Worm (Caenorhabditis elegans) whole organism, young adult: ENCODE data around the gene sre-32.

Experiments used
- B0019.2 ChIP-seq: fragments of 200-800 bp; sonication (Bioruptor generic); conservative IDR thresholded peaks from 2 replicates; pipeline ENCODE4 v1.3.6; 2022; ENCODE audit warnings: missing genetic modification reagents, missing genetic modification characterization, missing compliant biosample characterization
- B0035.1 ChIP-seq: sonication (generic microtip); optimal IDR thresholded peaks from 2 replicates; lab custom pipeline; 2016; ENCODE audit warnings: missing genetic modification characterization, mild to moderate bottlenecking, missing compliant biosample characterization, missing genotype, missing genetic modification reagents
- B0261.1 ChIP-seq: sonication (generic microtip); optimal IDR thresholded peaks from 2 replicates; lab custom pipeline; 2016; ENCODE audit warnings: mild to moderate bottlenecking, missing genetic modification characterization, moderate library complexity, missing compliant biosample characterization
- B0336.3 ChIP-seq: fragments of 200-800 bp; sonication (Bioruptor generic); IDR thresholded peaks from 2 replicates; pipeline ENCODE4 v1.3.6; 2022; ENCODE audit warnings: missing genetic modification characterization, missing compliant biosample characterization
- C06A6.2 ChIP-seq: fragments of 200-800 bp; sonication (Bioruptor generic); conservative IDR thresholded peaks from 2 replicates; pipeline ENCODE4 v1.3.6; 2022; ENCODE audit warnings: missing genetic modification characterization, missing compliant biosample characterization
- D2030.7 ChIP-seq: fragments of 200-800 bp; sonication (Bioruptor generic); IDR thresholded peaks from 2 replicates; pipeline ENCODE4 v1.3.6; 2022; ENCODE audit warnings: missing genetic modification reagents, missing genetic modification characterization, missing compliant biosample characterization
- F10E7.11 ChIP-seq: sonication (generic microtip); optimal IDR thresholded peaks from 2 replicates; lab custom pipeline; 2017; ENCODE audit warnings: mild to moderate bottlenecking, missing genetic modification characterization, moderate library complexity, missing compliant biosample characterization
- K11D2.4 ChIP-seq: fragments of 200-800 bp; sonication (Bioruptor generic); IDR thresholded peaks from 2 replicates; pipeline ENCODE4 v1.3.6; 2022; ENCODE audit warnings: missing genetic modification reagents, missing genetic modification characterization, missing compliant biosample characterization
- K12H6.12 ChIP-seq: fragments of 200-800 bp; sonication (Bioruptor generic); optimal IDR thresholded peaks from 2 replicates; lab custom pipeline; 2018; ENCODE audit warnings: mild to moderate bottlenecking, missing genetic modification characterization, missing compliant biosample characterization
- T07F8.4 ChIP-seq: sonication (generic microtip); optimal IDR thresholded peaks from 2 replicates; lab custom pipeline; 2016; ENCODE audit warnings: mild to moderate bottlenecking, missing genetic modification characterization, moderate library complexity, missing compliant biosample characterization
- Y53F4B.3 ChIP-seq: fragments of 200-800 bp; sonication (Bioruptor generic); IDR thresholded peaks from 2 replicates; pipeline ENCODE4 v1.3.6; 2022; ENCODE audit warnings: missing genetic modification reagents, missing genetic modification characterization, missing compliant biosample characterization
- Y67H2A.10 ChIP-seq: fragments of 200-800 bp; sonication (Bioruptor generic); conservative IDR thresholded peaks from 2 replicates; pipeline ENCODE4 v1.3.6; 2022; ENCODE audit warnings: missing genetic modification reagents, missing genetic modification characterization, missing compliant biosample characterization
- Y79H2A.3 ChIP-seq: fragments of 200-800 bp; sonication (Bioruptor generic); conservative IDR thresholded peaks from 2 replicates; pipeline ENCODE4 v1.3.6; 2022; ENCODE audit warnings: missing genetic modification reagents, missing genetic modification characterization, missing compliant biosample characterization
- Y95B8A.8 ChIP-seq: fragments of 200-800 bp; sonication (Bioruptor generic); IDR thresholded peaks from 2 replicates; pipeline ENCODE4 v1.3.6; 2022; ENCODE audit warnings: missing genetic modification reagents, missing genetic modification characterization, missing compliant biosample characterization
- atf-7 ChIP-seq: sonication (generic microtip); optimal IDR thresholded peaks from 2 replicates; lab custom pipeline; 2017; ENCODE audit warnings: mild to moderate bottlenecking, missing genetic modification characterization, missing compliant biosample characterization
- attf-3 ChIP-seq: fragments of 200-800 bp; sonication (Bioruptor generic); conservative IDR thresholded peaks from 2 replicates; pipeline ENCODE4 v1.3.6; 2022; ENCODE audit warnings: missing genetic modification reagents, missing genetic modification characterization, missing compliant biosample characterization
- bed-2 ChIP-seq: fragments of 200-800 bp; sonication (Bioruptor generic); IDR thresholded peaks from 2 replicates; pipeline ENCODE4 v1.3.6; 2022; ENCODE audit warnings: missing genetic modification reagents, missing genetic modification characterization, missing compliant biosample characterization
- cebp-2 ChIP-seq: fragments of 200-800 bp; sonication (Bioruptor generic); IDR thresholded peaks from 2 replicates; pipeline ENCODE4 v1.3.6; 2022; ENCODE audit warnings: missing genetic modification characterization, missing compliant biosample characterization
- ceh-27 ChIP-seq: fragments of 200-800 bp; sonication (Bioruptor generic); optimal IDR thresholded peaks from 2 replicates; lab custom pipeline; 2018; ENCODE audit warnings: mild to moderate bottlenecking, missing genetic modification characterization, moderate library complexity, missing compliant biosample characterization
- ceh-58 ChIP-seq: fragments of 200-800 bp; sonication (Bioruptor generic); IDR thresholded peaks from 2 replicates; pipeline ENCODE4 v1.3.6; 2022; ENCODE audit warnings: missing genetic modification characterization, missing compliant biosample characterization
- ceh-79 ChIP-seq: sonication (generic microtip); optimal IDR thresholded peaks from 2 replicates; lab custom pipeline; 2017; ENCODE audit warnings: mild to moderate bottlenecking, missing genetic modification characterization, missing compliant biosample characterization
- ceh-91 ChIP-seq: fragments of 200-800 bp; sonication (Bioruptor generic); IDR thresholded peaks from 2 replicates; pipeline ENCODE4 v1.3.6; 2022; ENCODE audit warnings: missing genetic modification reagents, missing genetic modification characterization, missing compliant biosample characterization
- dpff-1 ChIP-seq: sonication (generic microtip); optimal IDR thresholded peaks from 2 replicates; lab custom pipeline; 2017; ENCODE audit warnings: mild to moderate bottlenecking, missing genetic modification characterization, missing compliant biosample characterization
- dpl-1 ChIP-seq: fragments of 150-350 bp; optimal IDR thresholded peaks from 2 replicates; lab custom pipeline; 2014; ENCODE audit warnings: missing biosample characterization, missing genetic modification reagents, missing genetic modification characterization
- egl-18 ChIP-seq: fragments of 200-800 bp; sonication (Bioruptor generic); IDR thresholded peaks from 2 replicates; pipeline ENCODE4 v1.3.6; 2022; ENCODE audit warnings: missing genetic modification reagents, missing genetic modification characterization, missing compliant biosample characterization
- fkh-3 ChIP-seq: sonication (generic microtip); optimal IDR thresholded peaks from 2 replicates; lab custom pipeline; 2016; ENCODE audit warnings: mild to moderate bottlenecking, missing genetic modification characterization, missing compliant biosample characterization
- hlh-12 ChIP-seq: sonication (generic microtip); optimal IDR thresholded peaks from 2 replicates; lab custom pipeline; 2016; ENCODE audit warnings: missing genetic modification characterization, missing compliant biosample characterization
- hmg-1.2 ChIP-seq: fragments of 200-800 bp; sonication (Bioruptor generic); IDR thresholded peaks from 2 replicates; pipeline ENCODE4 v1.3.6; 2022; ENCODE audit warnings: missing genetic modification reagents, missing genetic modification characterization, missing compliant biosample characterization
- let-526 ChIP-seq: fragments of 200-800 bp; sonication (Bioruptor generic); IDR thresholded peaks from 2 replicates; pipeline ENCODE4 v1.3.6; 2022; ENCODE audit warnings: missing genetic modification reagents, missing genetic modification characterization, missing compliant biosample characterization
- let-607 ChIP-seq, 2 experiments: fragments of 200-800 bp in 1 of 2; sonication (Bioruptor generic) in 1 of 2; sonication (generic microtip) in 1 of 2; optimal IDR thresholded peaks; 2 replicates each; lab custom pipeline; 2016 to 2018; ENCODE audit warnings: mild to moderate bottlenecking in 2 of 2, missing compliant biosample characterization in 2 of 2, missing genetic modification characterization in 2 of 2, moderate library complexity in 2 of 2, missing genotype in 1 of 2
- lin-40 ChIP-seq: sonication (generic microtip); optimal IDR thresholded peaks from 2 replicates; lab custom pipeline; 2016; ENCODE audit warnings: missing genetic modification characterization, mild to moderate bottlenecking, missing compliant biosample characterization, missing genotype, missing genetic modification reagents
- lir-1 ChIP-seq: fragments of 200-800 bp; sonication (Bioruptor generic); conservative IDR thresholded peaks from 2 replicates; pipeline ENCODE4 v1.3.6; 2022; ENCODE audit warnings: missing genetic modification reagents, missing genetic modification characterization, missing compliant biosample characterization
- lsl-1 ChIP-seq: fragments of 200-800 bp; sonication (Bioruptor generic); optimal IDR thresholded peaks from 2 replicates; lab custom pipeline; 2018; ENCODE audit warnings: mild to moderate bottlenecking, missing genetic modification characterization, moderate library complexity, missing compliant biosample characterization
- madf-6 ChIP-seq: fragments of 200-800 bp; sonication (Bioruptor generic); IDR thresholded peaks from 2 replicates; pipeline ENCODE4 v1.3.6; 2022; ENCODE audit warnings: missing genetic modification reagents, missing genetic modification characterization, missing compliant biosample characterization
- mcd-1 ChIP-seq: fragments of 200-800 bp; sonication (Bioruptor generic); IDR thresholded peaks from 2 replicates; pipeline ENCODE4 v1.3.6; 2022; ENCODE audit warnings: missing genetic modification reagents, missing genetic modification characterization, missing compliant biosample characterization
- nfya-1 ChIP-seq: sonication (generic microtip); optimal IDR thresholded peaks from 2 replicates; lab custom pipeline; 2017; ENCODE audit warnings: antibody characterized with exemption, missing compliant biosample characterization, missing genetic modification characterization, borderline replicate concordance; ENCODE audit not compliant: insufficient read depth
- nhr-179 ChIP-seq: sonication (generic microtip); optimal IDR thresholded peaks from 2 replicates; lab custom pipeline; 2016; ENCODE audit warnings: mild to moderate bottlenecking, missing genetic modification characterization, missing compliant biosample characterization
- nhr-27 ChIP-seq: fragments of 200-800 bp; sonication (Bioruptor generic); optimal IDR thresholded peaks from 2 replicates; lab custom pipeline; 2018; ENCODE audit warnings: mild to moderate bottlenecking, missing genetic modification characterization, moderate library complexity, missing compliant biosample characterization
- nhr-80 ChIP-seq: sonication (generic microtip); optimal IDR thresholded peaks from 2 replicates; lab custom pipeline; 2016; ENCODE audit warnings: missing genetic modification characterization, missing compliant biosample characterization
- pha-4 ChIP-seq: fragments of 150-350 bp; sonication (generic microtip); optimal IDR thresholded peaks from 2 replicates; lab custom pipeline; 2014; ENCODE audit warnings: missing biosample characterization, missing genetic modification reagents, missing genetic modification characterization
- rcor-1 ChIP-seq: fragments of 200-800 bp; sonication (Bioruptor generic); IDR thresholded peaks from 2 replicates; pipeline ENCODE4 v1.3.6; 2022; ENCODE audit warnings: missing genetic modification reagents, missing genetic modification characterization, missing compliant biosample characterization
- sdz-38 ChIP-seq: sonication (generic microtip); optimal IDR thresholded peaks from 2 replicates; lab custom pipeline; 2016; ENCODE audit warnings: missing genotype, missing genetic modification characterization, missing compliant biosample characterization
- sea-2 ChIP-seq: fragments of 200-800 bp; sonication (Bioruptor generic); IDR thresholded peaks from 2 replicates; pipeline ENCODE4 v1.3.6; 2022; ENCODE audit warnings: missing genetic modification characterization, missing compliant biosample characterization
- tbp1 ChIP-seq: fragments of 200-800 bp; sonication (Bioruptor generic); optimal IDR thresholded peaks from 2 replicates; lab custom pipeline; 2018; ENCODE audit warnings: mild to moderate bottlenecking, missing genetic modification characterization, missing compliant biosample characterization
- tbx-9 ChIP-seq: sonication (generic microtip); optimal IDR thresholded peaks from 2 replicates; lab custom pipeline; 2016; ENCODE audit warnings: borderline replicate concordance, missing genetic modification characterization, inconsistent platforms, missing compliant biosample characterization
- ztf-18 ChIP-seq: sonication (generic microtip); optimal IDR thresholded peaks from 2 replicates; lab custom pipeline; 2016; ENCODE audit warnings: missing genotype, mild to moderate bottlenecking, missing genetic modification characterization, missing compliant biosample characterization
- ztf-22 ChIP-seq: fragments of 200-800 bp; sonication (Bioruptor generic); optimal IDR thresholded peaks from 2 replicates; lab custom pipeline; 2018; ENCODE audit warnings: mild to moderate bottlenecking, missing genetic modification characterization, moderate library complexity, missing compliant biosample characterization
- ztf-28 ChIP-seq: fragments of 200-800 bp; sonication (Bioruptor generic); IDR thresholded peaks from 2 replicates; pipeline ENCODE4 v1.3.6; 2022; ENCODE audit warnings: missing genetic modification reagents, missing genetic modification characterization, missing compliant biosample characterization
- ztf-3 ChIP-seq: fragments of 200-800 bp; sonication (Bioruptor generic); optimal IDR thresholded peaks from 2 replicates; lab custom pipeline; 2018; ENCODE audit warnings: mild to moderate bottlenecking, missing genetic modification characterization, missing compliant biosample characterization
- ztf-6 ChIP-seq: fragments of 200-800 bp; sonication (Bioruptor generic); IDR thresholded peaks from 2 replicates; pipeline ENCODE4 v1.3.6; 2022; ENCODE audit warnings: missing genetic modification reagents, missing genetic modification characterization, missing compliant biosample characterization

The sre-32 gene

ce11 chrII:12459422-12459821 lies 2.9 kb upstream of the sre-32 start, which contains the start of gene tag-281 (continued):
- TF ChIP-seq lir-1, result 0 out of 2 replicates have a peak, but pooled peaks have one; percentile 14
- TF ChIP-seq nfya-1, result no peak
- TF ChIP-seq D2030.7 (GFP tag; lab: Robert Waterston, UW), result peak; percentile 28; the same call in 1 of the 2 replicates
- no peak for TF ChIP-seq hlh-12
- TF ChIP-seq F10E7.11, result no peak
- peak; percentile 38; the same call in 1 of the 2 replicates for TF ChIP-seq attf-3
- TF ChIP-seq nhr-179 (tag; lab: Kevin White, UChicago), result no peak
- TF ChIP-seq B0336.3 (GFP tag; lab: Robert Waterston, UW), result no peak
- no peak for TF ChIP-seq cebp-2 (GFP tag; lab: Robert Waterston, UW)
- peak; percentile 44 for TF ChIP-seq pha-4 (tag; lab: Kevin White, UChicago)
- TF ChIP-seq fkh-3 (tag; lab: Kevin White, UChicago), result no peak
- TF ChIP-seq tbx-9 (tag; lab: Kevin White, UChicago), result no peak
- TF ChIP-seq ceh-91, result peak; percentile 35; the same call in 1 of the 2 replicates
- no peak for TF ChIP-seq ceh-27 (GFP tag; lab: Kevin White, UChicago)
- no peak for TF ChIP-seq Y79H2A.3 (GFP tag; lab: Robert Waterston, UW)
- peak; percentile 89 for TF ChIP-seq dpl-1 (GFP tag; lab: Kevin White, UChicago)
- no peak for TF ChIP-seq lin-40 (tag; lab: Kevin White, UChicago)
- no peak for TF ChIP-seq nhr-27 (tag; lab: Kevin White, UChicago)
- TF ChIP-seq tbp1 (GFP tag; lab: Kevin White, UChicago), result peak; percentile 56
- TF ChIP-seq mcd-1, result peak; percentile 98
- TF ChIP-seq hmg-1.2 (GFP tag; lab: Robert Waterston, UW), result peak; percentile 100
- no peak for TF ChIP-seq ceh-58 (GFP tag; lab: Robert Waterston, UW)
- peak; percentile 66 for TF ChIP-seq lsl-1
- no peak for TF ChIP-seq Y67H2A.10 (GFP tag; lab: Robert Waterston, UW)
- TF ChIP-seq atf-7 (tag; lab: Kevin White, UChicago), result no peak
- TF ChIP-seq madf-6 (GFP tag; lab: Robert Waterston, UW), result peak; percentile 79
- TF ChIP-seq bed-2, result no peak
- no peak for TF ChIP-seq ztf-6 (GFP tag; lab: Robert Waterston, UW)
- TF ChIP-seq nhr-80 (tag; lab: Kevin White, UChicago), result no peak
- no peak for TF ChIP-seq Y95B8A.8 (GFP tag; lab: Robert Waterston, UW)
- no peak for TF ChIP-seq Y53F4B.3 (GFP tag; lab: Robert Waterston, UW)
- TF ChIP-seq C06A6.2 (GFP tag; lab: Robert Waterston, UW), result no peak
- no peak for TF ChIP-seq dpff-1 (tag; lab: Kevin White, UChicago)
- no peak for TF ChIP-seq sdz-38 (tag; lab: Kevin White, UChicago)
- no peak for TF ChIP-seq B0261.1 (tag; lab: Kevin White, UChicago)
- no peak for TF ChIP-seq ztf-28 (GFP tag; lab: Robert Waterston, UW)
- TF ChIP-seq let-526, result no peak
- no peak for TF ChIP-seq sea-2
- TF ChIP-seq egl-18 (GFP tag; lab: Robert Waterston, UW), result no peak
- TF ChIP-seq ztf-18 (tag; lab: Kevin White, UChicago), result no peak
- no peak for TF ChIP-seq T07F8.4 (tag; lab: Kevin White, UChicago)
- no peak for TF ChIP-seq ztf-3
- no peak for TF ChIP-seq ztf-22 (GFP tag; lab: Kevin White, UChicago)
- TF ChIP-seq K12H6.12 (tag; lab: Kevin White, UChicago), result peak; percentile 9
- no peak for TF ChIP-seq ceh-79 (tag; lab: Kevin White, UChicago)
- TF ChIP-seq rcor-1 (GFP tag; lab: Robert Waterston, UW), result peak; percentile 59
- TF ChIP-seq B0035.1 (tag; lab: Kevin White, UChicago), result no peak
- TF ChIP-seq B0019.2 (GFP tag; lab: Robert Waterston, UW), result no peak
- TF ChIP-seq K11D2.4 (GFP tag; lab: Robert Waterston, UW), result peak; percentile 52; the same call in 1 of the 2 replicates
- TF ChIP-seq let-607 (tag; optimal IDR thresholded peaks at IDR 0.05; lab: Kevin White, UChicago), result no peak
